Worm (Caenorhabditis elegans): ENCODE results near the gene nhr-159.

Gene nhr-159

DNA sequence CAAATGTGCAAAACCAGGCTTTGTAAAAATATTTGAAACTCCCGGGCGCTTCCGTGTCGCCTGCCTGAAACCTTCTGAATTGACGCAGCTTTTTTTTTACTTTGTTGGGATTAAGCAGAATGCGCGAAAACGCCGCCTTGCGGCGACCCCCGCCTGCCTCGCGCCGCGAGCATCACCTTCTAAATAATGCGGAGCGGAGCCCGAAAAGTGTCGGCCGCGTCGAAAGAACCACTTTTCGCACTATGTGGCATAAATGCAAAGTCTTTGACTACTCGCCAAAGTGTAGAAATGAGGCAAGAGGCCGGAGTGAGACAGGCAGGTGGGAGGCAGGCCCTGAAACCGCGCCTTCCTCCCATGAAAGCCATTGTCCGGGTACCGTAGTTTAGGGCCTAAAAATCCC, 35.0 kb upstream of the nhr-159 start (continued):
- no peak for TF ChIP-seq ztf-11 (tag; optimal IDR thresholded peaks at IDR 0.05)
- TF ChIP-seq dsc-1 (tag; optimal IDR thresholded peaks at IDR 0.05): no peak

DNA sequence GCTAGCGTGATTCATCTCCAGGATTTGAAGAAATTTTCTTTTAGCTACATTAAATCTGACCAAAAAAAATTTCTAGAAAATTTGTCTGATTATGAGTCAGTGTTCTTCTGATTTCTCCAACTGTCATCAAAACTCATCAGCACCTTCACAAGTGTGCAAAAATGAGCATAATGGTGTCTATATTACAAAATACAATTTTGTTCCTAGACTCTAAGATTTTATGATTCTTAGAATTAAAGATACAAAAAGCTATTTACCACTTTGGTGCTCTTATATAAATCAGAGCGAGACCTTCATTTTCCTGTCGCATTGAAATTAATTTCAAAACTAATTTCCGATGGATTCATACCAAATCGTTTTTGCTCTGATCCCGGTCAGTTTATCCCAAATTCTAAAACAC, 34.3 kb upstream of the nhr-159 start, which contains the start of gene srx-68:
Gene srx-68, plus strand, starts transcription at position 301 of the 400 bp plus-strand sequence.
- TF ChIP-seq C04F5.9 (tag; optimal IDR thresholded peaks at IDR 0.05) (no peak), pag-3 (tag; optimal IDR thresholded peaks at IDR 0.05; ENCODE audit: borderline replicate concordance, insufficient read depth) (no peak), ceh-90 (tag; optimal IDR thresholded peaks at IDR 0.05) (no peak), aha-1 (tag; optimal IDR thresholded peaks at IDR 0.05) (no peak), elt-3 (tag; optimal IDR thresholded peaks at IDR 0.05) (no peak), ama-1 (optimal IDR thresholded peaks at IDR 0.05) (no peak), ets-5 (GFP tag; IDR thresholded peaks at IDR 0.05) (no peak), jun-1 (tag; optimal IDR thresholded peaks at IDR 0.05) (no peak), skn-1 (tag; optimal IDR thresholded peaks at IDR 0.05) (no peak), swsn-7 (tag; optimal IDR thresholded peaks at IDR 0.05) (no peak), lin-35 (GFP tag; optimal IDR thresholded peaks at IDR 0.05) (no peak), C34B4.2 (tag; optimal IDR thresholded peaks at IDR 0.05) (no peak), pqm-1 (tag; optimal IDR thresholded peaks at IDR 0.05) (no peak)

DNA sequence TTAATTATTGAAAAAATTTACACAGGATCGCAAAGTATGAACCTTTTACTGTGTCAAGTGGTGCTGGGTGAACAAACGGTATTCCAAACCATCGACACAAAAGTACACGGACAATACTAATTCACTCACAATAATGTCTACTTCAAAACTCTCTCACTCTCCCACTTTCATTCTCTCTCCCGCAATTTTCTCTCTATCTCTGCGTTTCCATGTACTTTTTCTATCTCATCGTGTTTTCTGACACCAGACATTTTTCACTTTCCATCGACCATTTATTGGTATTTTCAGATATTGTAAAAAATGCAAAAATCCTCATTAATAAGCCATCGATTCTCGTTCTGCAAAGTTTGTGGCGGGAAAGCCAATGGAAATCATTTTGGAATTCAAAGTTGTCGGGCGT, 27.7 kb upstream of the nhr-159 start, which contains the start of gene nhr-156:
Gene nhr-156, plus strand, starts transcription at position 266 of the 400 bp plus-strand sequence.
- TF ChIP-seq blmp-1 (tag; optimal IDR thresholded peaks at IDR 0.05) (peak; percentile 78), dpl-1 (GFP tag; optimal IDR thresholded peaks at IDR 0.05) (peak in 1 of 3 experiments; percentile 9), lin-35 (GFP tag; optimal IDR thresholded peaks at IDR 0.05) (peak in 1 of 2 experiments; percentile 13), efl-1 (optimal IDR thresholded peaks at IDR 0.05) (peak in 1 of 2 experiments; percentile 22), efl-1 (GFP tag; optimal IDR thresholded peaks at IDR 0.05 in 1 of 2) (peak in 1 of 2 experiments; percentile 8), rnt-1 (tag; optimal IDR thresholded peaks at IDR 0.05) (peak; percentile 11), nhr-85 (tag) (peak; percentile 64), fkh-10 (GFP tag; optimal IDR thresholded peaks at IDR 0.05) (no peak), ceh-88 (GFP tag; IDR thresholded peaks at IDR 0.05) (no peak)

ce11 chrV:3903424-3903823, 25.3 kb upstream of the nhr-159 start:
- no peak for TF ChIP-seq lin-13 (GFP tag; optimal IDR thresholded peaks at IDR 0.05)
- no peak for TF ChIP-seq efl-1 (optimal IDR thresholded peaks at IDR 0.05)
- TF ChIP-seq efl-1 (GFP tag; optimal IDR thresholded peaks at IDR 0.05 in 1 of 2): peak in 1 of 2 experiments; percentile 33

DNA sequence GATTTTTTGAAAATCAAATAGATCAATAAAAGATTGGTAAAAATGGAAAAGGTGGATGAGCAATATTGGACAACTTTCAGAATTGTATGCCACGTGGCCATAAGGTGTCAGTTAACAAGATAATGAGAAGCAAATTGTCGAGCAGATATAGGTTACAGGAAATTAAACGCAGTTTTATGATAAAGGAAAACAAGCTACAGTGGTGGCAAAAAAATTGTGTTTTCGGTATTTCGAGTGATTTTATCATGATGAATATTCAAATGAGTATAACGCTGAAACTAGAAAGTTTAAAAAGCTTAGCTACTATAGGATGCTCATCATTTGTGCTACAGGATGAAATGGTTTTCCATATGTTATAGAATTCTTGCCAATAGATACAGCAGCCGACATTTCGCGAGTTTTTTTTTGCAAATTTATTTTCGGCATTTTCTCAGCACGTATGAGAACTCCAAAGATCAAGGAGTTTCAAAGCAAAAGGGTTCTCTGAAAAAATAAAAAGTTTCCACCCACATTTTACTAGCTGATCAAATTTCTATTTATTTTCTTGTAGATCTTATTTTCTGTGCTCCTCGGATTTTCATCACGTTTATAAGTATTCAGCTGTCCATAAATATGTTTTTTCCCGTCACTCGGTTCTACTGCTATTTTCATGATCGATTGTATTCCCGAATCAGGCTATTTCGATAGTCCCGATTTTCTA, 24.5 kb upstream of the nhr-159 start, which contains the start of the genes str-229 and srh-190:
Gene str-229, minus strand, starts transcription at position 101 of the 700 bp plus-strand sequence.
Gene srh-190, plus strand, starts transcription at position 650 of the 700 bp plus-strand sequence.
- TF ChIP-seq hlh-17 (GFP tag; optimal IDR thresholded peaks at IDR 0.05; ENCODE audit: borderline replicate concordance) (no peak), C16A3.4 (tag; optimal IDR thresholded peaks at IDR 0.05) (no peak)

DNA sequence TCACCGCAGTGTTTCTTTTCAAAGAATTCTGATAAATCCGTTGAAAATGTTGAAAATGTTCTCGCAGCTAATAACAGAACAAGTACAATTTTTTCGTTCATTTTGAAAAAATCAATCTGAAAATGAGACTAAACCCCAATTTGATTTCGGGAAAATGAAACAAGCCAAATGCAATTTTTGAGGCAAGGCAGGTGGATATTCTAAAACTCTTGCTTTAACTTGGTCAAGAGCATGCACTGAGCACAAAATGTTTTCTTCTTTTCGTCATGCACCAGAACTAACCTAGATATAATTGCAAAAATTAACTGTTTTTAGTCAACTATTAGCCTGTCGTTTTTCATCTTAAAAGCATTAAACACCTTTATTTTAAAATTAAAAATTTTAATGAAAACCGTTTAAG, 22.0 kb upstream of the nhr-159 start, which contains the start of gene irld-22:
Gene irld-22, minus strand, starts transcription at position 101 of the 400 bp plus-strand sequence.
- TF ChIP-seq pqm-1 (tag; optimal IDR thresholded peaks at IDR 0.05): no peak
- no peak for TF ChIP-seq hlh-4 (tag; optimal IDR thresholded peaks at IDR 0.05)
- no peak for TF ChIP-seq tbx-2 (tag; optimal IDR thresholded peaks at IDR 0.05)
- no peak for TF ChIP-seq snu-23 (GFP tag; optimal IDR thresholded peaks at IDR 0.05)
- no peak for TF ChIP-seq nhr-47 (tag; optimal IDR thresholded peaks at IDR 0.05)
- no peak for TF ChIP-seq mdl-1 (tag; optimal IDR thresholded peaks at IDR 0.05)
- TF ChIP-seq skn-1 (tag; optimal IDR thresholded peaks at IDR 0.05): no peak
- no peak for TF ChIP-seq zip-4 (GFP tag; optimal IDR thresholded peaks at IDR 0.05)
- TF ChIP-seq unc-98 (GFP tag; IDR thresholded peaks at IDR 0.05): no peak
- no peak for TF ChIP-seq nhr-76 (tag; optimal IDR thresholded peaks at IDR 0.05)
- TF ChIP-seq F16B12.6 (tag; optimal IDR thresholded peaks at IDR 0.05): no peak
- TF ChIP-seq alr-1 (tag; optimal IDR thresholded peaks at IDR 0.05; ENCODE audit: borderline replicate concordance): no peak
- no peak for TF ChIP-seq elt-2 (tag; optimal IDR thresholded peaks at IDR 0.05)
- TF ChIP-seq fos-1 (tag; optimal IDR thresholded peaks at IDR 0.05): no peak

Measured in whole organism, L1 larva.